Fruit fly (Drosophila melanogaster) whole organism, embryonic: ENCODE measurements around the gene snk.

Experiments used
- Ada2b ChIP-seq: fragments of 200-800 bp; sonication (Bioruptor generic); IDR thresholded peaks from 2 replicates; pipeline ENCODE4 v1.3.6; 2022; ENCODE audit warnings: missing biosample characterization, missing genetic modification characterization
- Awh ChIP-seq: fragments of 200-800 bp; sonication (Bioruptor generic); IDR thresholded peaks from 2 replicates; pipeline ENCODE4, ENCODE4 v1.3.6; 2022; ENCODE audit warnings: missing biosample characterization, missing genetic modification characterization
- B-H2 ChIP-seq: fragments of 200-800 bp; sonication (Bioruptor generic); optimal IDR thresholded peaks from 2 replicates; lab custom pipeline; 2018; ENCODE audit warnings: missing biosample characterization, mild to moderate bottlenecking, missing genetic modification characterization
- Bgb ChIP-seq: fragments of 200-800 bp; sonication (Bioruptor generic); IDR thresholded peaks from 2 replicates; pipeline ENCODE4 v1.3.6; 2022; ENCODE audit warnings: missing biosample characterization, missing genetic modification characterization; ENCODE audit not compliant: partially characterized antibody
- BtbVII ChIP-seq: fragments of 200-800 bp; sonication (Bioruptor generic); optimal IDR thresholded peaks from 3 replicates; lab custom pipeline; 2017; ENCODE audit warnings: missing biosample characterization, mild to moderate bottlenecking, missing genetic modification characterization
- CG10267 ChIP-seq: fragments of 200-800 bp; sonication (Bioruptor generic); optimal IDR thresholded peaks from 2 replicates; lab custom pipeline; 2018; ENCODE audit warnings: missing biosample characterization, mild to moderate bottlenecking, missing genetic modification characterization, moderate library complexity
- CG12391 ChIP-seq: fragments of 200-800 bp; sonication (Bioruptor generic); optimal IDR thresholded peaks from 3 replicates; lab custom pipeline; 2018; ENCODE audit warnings: missing biosample characterization, mild to moderate bottlenecking, missing genetic modification characterization, moderate library complexity
- CG12744 ChIP-seq: fragments of 200-800 bp; sonication (Bioruptor generic); optimal IDR thresholded peaks from 2 replicates; lab custom pipeline; 2016; ENCODE audit warnings: missing biosample characterization, missing genetic modification characterization
- CG13624 ChIP-seq: fragments of 200-800 bp; sonication (Bioruptor generic); optimal IDR thresholded peaks from 2 replicates; lab custom pipeline; 2016; ENCODE audit warnings: missing biosample characterization, missing genetic modification characterization
- CG15073 ChIP-seq: fragments of 200-800 bp; sonication (Bioruptor generic); optimal IDR thresholded peaks from 2 replicates; lab custom pipeline; 2016; ENCODE audit warnings: missing biosample characterization, missing genetic modification characterization
- CG15696 ChIP-seq: fragments of 200-800 bp; sonication (Bioruptor generic); optimal IDR thresholded peaks from 2 replicates; lab custom pipeline; 2019; ENCODE audit warnings: missing biosample characterization, mild to moderate bottlenecking, missing genetic modification characterization, moderate library complexity
- CG16813 ChIP-seq: fragments of 200-800 bp; sonication (Bioruptor generic); IDR thresholded peaks from 3 replicates; pipeline ENCODE4 v1.3.6; 2022; ENCODE audit warnings: missing biosample characterization, missing genetic modification characterization; ENCODE audit not compliant: partially characterized antibody
- CG18599 ChIP-seq: fragments of 200-800 bp; sonication (Bioruptor generic); optimal IDR thresholded peaks from 3 replicates; lab custom pipeline; 2017; ENCODE audit warnings: missing biosample characterization, missing genetic modification characterization, mild to moderate bottlenecking, moderate library complexity, missing genetic modification reagents
- CG2199 ChIP-seq: fragments of 200-800 bp; sonication (Bioruptor generic); IDR thresholded peaks from 3 replicates; pipeline ENCODE4 v1.3.6; 2022; ENCODE audit warnings: missing biosample characterization, missing genetic modification characterization
- CG30020 ChIP-seq: fragments of 200-800 bp; optimal IDR thresholded peaks from 2 replicates; lab custom pipeline; 2019; ENCODE audit warnings: missing biosample characterization, mild to moderate bottlenecking, missing genetic modification characterization, moderate library complexity
- CG4360 ChIP-seq: fragments of 200-800 bp; sonication (Bioruptor generic); IDR thresholded peaks from 2 replicates; pipeline ENCODE4 v1.3.6; 2022; ENCODE audit warnings: missing biosample characterization, missing genetic modification characterization
- CG4404 ChIP-seq: fragments of 200-800 bp; sonication (Bioruptor generic); IDR thresholded peaks from 2 replicates; pipeline ENCODE4 v1.3.6; 2022; ENCODE audit warnings: missing biosample characterization, missing genetic modification characterization
- CG6254 ChIP-seq: fragments of 200-800 bp; sonication (Bioruptor generic); optimal IDR thresholded peaks from 3 replicates; lab custom pipeline; 2017; ENCODE audit warnings: mild to moderate bottlenecking, missing biosample characterization, missing genetic modification reagents, missing genetic modification characterization
- CG6272 ChIP-seq: fragments of 200-800 bp; sonication (Bioruptor generic); IDR thresholded peaks from 2 replicates; pipeline ENCODE4 v1.3.6; 2022; ENCODE audit warnings: missing biosample characterization, missing genetic modification characterization
- CG8765 ChIP-seq: fragments of 200-800 bp; sonication (Bioruptor generic); IDR thresholded peaks from 2 replicates; pipeline ENCODE4 v1.3.6; 2022; ENCODE audit warnings: missing biosample characterization, missing genetic modification characterization
- CG9437 ChIP-seq: fragments of 200-800 bp; sonication (Bioruptor generic); optimal IDR thresholded peaks from 2 replicates; lab custom pipeline; 2018; ENCODE audit warnings: missing biosample characterization, mild to moderate bottlenecking, missing genetic modification characterization
- CG9797 ChIP-seq: fragments of 200-800 bp; sonication (Bioruptor generic); optimal IDR thresholded peaks from 3 replicates; lab custom pipeline; 2018; ENCODE audit warnings: missing biosample characterization, mild to moderate bottlenecking, missing genetic modification characterization
- CTCF ChIP-seq: fragments of 200-800 bp; sonication (Bioruptor generic); optimal IDR thresholded peaks from 2 replicates; lab custom pipeline; 2017; ENCODE audit warnings: missing biosample characterization, mild to moderate bottlenecking, missing genetic modification characterization, moderate library complexity
- Chrac-16 ChIP-seq: fragments of 200-800 bp; sonication (Bioruptor generic); optimal IDR thresholded peaks from 3 replicates; lab custom pipeline; 2016; ENCODE audit warnings: missing biosample characterization, missing genetic modification characterization
- Elba2 ChIP-seq: fragments of 200-800 bp; sonication (Bioruptor generic); optimal IDR thresholded peaks from 3 replicates; lab custom pipeline; 2016; ENCODE audit warnings: missing biosample characterization, missing genetic modification characterization
- Hmr ChIP-seq: fragments of 200-800 bp; sonication (Bioruptor generic); optimal IDR thresholded peaks from 3 replicates; lab custom pipeline; 2017; ENCODE audit warnings: mild to moderate bottlenecking, missing biosample characterization, missing genetic modification reagents, missing genetic modification characterization
- Hr39 ChIP-seq: fragments of >200 bp; optimal IDR thresholded peaks from 2 replicates; lab custom pipeline; 2017
- Lim3 ChIP-seq: fragments of 200-800 bp; sonication (Bioruptor generic); IDR thresholded peaks from 2 replicates; pipeline ENCODE4 v1.3.6; 2022; ENCODE audit warnings: missing biosample characterization, missing genetic modification characterization
- Mes4 ChIP-seq: fragments of 200-800 bp; sonication (Bioruptor generic); optimal IDR thresholded peaks from 2 replicates; lab custom pipeline; 2016; ENCODE audit warnings: missing biosample characterization, missing genetic modification characterization
- Sry-β ChIP-seq: fragments of 200-800 bp; sonication (Bioruptor generic); optimal IDR thresholded peaks from 2 replicates; lab custom pipeline; 2018; ENCODE audit warnings: missing biosample characterization, mild to moderate bottlenecking, missing genetic modification characterization, moderate library complexity
- Xrp1 ChIP-seq: fragments of 200-800 bp; sonication (Bioruptor generic); IDR thresholded peaks from 2 replicates; pipeline ENCODE4 v1.3.6; 2022; ENCODE audit warnings: missing biosample characterization, missing genetic modification characterization
- crp ChIP-seq, 2 experiments: fragments of 200-800 bp; sonication (Bioruptor generic); optimal IDR thresholded peaks; 2 replicates in 1 of 2; 3 replicates in 1 of 2; lab custom pipeline; 2017; ENCODE audit warnings: missing biosample characterization in 2 of 2, missing genetic modification characterization in 2 of 2, mild to moderate bottlenecking in 1 of 2, moderate library complexity in 1 of 2
- dm ChIP-seq: fragments of 200-800 bp; sonication (Bioruptor generic); optimal IDR thresholded peaks from 3 replicates; lab custom pipeline; 2016; ENCODE audit warnings: missing biosample characterization, missing genetic modification characterization
- en ChIP-seq: fragments of 200-800 bp; sonication (Bioruptor generic); optimal IDR thresholded peaks from 2 replicates; lab custom pipeline; 2016; ENCODE audit warnings: missing biosample characterization, missing genetic modification characterization
- eve ChIP-seq, 2 experiments: fragments of >200 bp; optimal IDR thresholded peaks; 2 replicates each; lab custom pipeline; 2017; ENCODE audit warnings: missing biosample characterization in 2 of 2, missing genetic modification characterization in 2 of 2
- fd96Cb ChIP-seq: fragments of 200-800 bp; sonication (Bioruptor generic); optimal IDR thresholded peaks from 2 replicates; lab custom pipeline; 2018; ENCODE audit warnings: missing biosample characterization, mild to moderate bottlenecking, missing genetic modification characterization, moderate library complexity
- fru ChIP-seq: fragments of >200 bp; optimal IDR thresholded peaks from 2 replicates; lab custom pipeline; 2017
- gro ChIP-seq: fragments of 200-800 bp; sonication (Bioruptor generic); optimal IDR thresholded peaks from 2 replicates; lab custom pipeline; 2016; ENCODE audit warnings: missing biosample characterization, missing genetic modification characterization
- hb ChIP-seq: fragments of 200-800 bp; sonication (Bioruptor generic); IDR thresholded peaks from 3 replicates; pipeline ENCODE4 v1.3.6; 2022; ENCODE audit warnings: missing biosample characterization, missing genetic modification characterization; ENCODE audit not compliant: partially characterized antibody
- hth ChIP-seq: fragments of >200 bp; optimal IDR thresholded peaks from 2 replicates; lab custom pipeline; 2017; ENCODE audit warnings: inconsistent platforms
- lab ChIP-seq: fragments of 200-800 bp; sonication (Bioruptor generic); optimal IDR thresholded peaks from 3 replicates; lab custom pipeline; 2017; ENCODE audit warnings: missing biosample characterization, missing genetic modification characterization, mild to moderate bottlenecking, moderate library complexity, missing genetic modification reagents
- lbe ChIP-seq: fragments of 200-800 bp; sonication (Bioruptor generic); optimal IDR thresholded peaks from 2 replicates; lab custom pipeline; 2016; ENCODE audit warnings: missing biosample characterization, mild to moderate bottlenecking, missing genetic modification characterization
- mirr ChIP-seq: fragments of 200-800 bp; sonication (Bioruptor generic); optimal IDR thresholded peaks from 3 replicates; lab custom pipeline; 2018; ENCODE audit warnings: missing biosample characterization, mild to moderate bottlenecking, missing genetic modification characterization
- nau ChIP-seq: fragments of 200-800 bp; sonication (Bioruptor generic); optimal IDR thresholded peaks from 3 replicates; lab custom pipeline; 2017; ENCODE audit warnings: missing biosample characterization, mild to moderate bottlenecking, missing genetic modification characterization, missing genetic modification reagents
- ro ChIP-seq: fragments of 200-800 bp; sonication (Bioruptor generic); IDR thresholded peaks from 2 replicates; pipeline ENCODE4 v1.3.6; 2022; ENCODE audit warnings: missing biosample characterization, missing genetic modification characterization
- row ChIP-seq: fragments of 200-800 bp; sonication (Bioruptor generic); IDR thresholded peaks from 3 replicates; pipeline ENCODE4 v1.3.6; 2022; ENCODE audit warnings: missing biosample characterization, missing genetic modification characterization
- slou ChIP-seq: fragments of 200-800 bp; sonication (Bioruptor generic); optimal IDR thresholded peaks from 3 replicates; lab custom pipeline; 2016; ENCODE audit warnings: missing biosample characterization, missing genetic modification characterization
- ttk ChIP-seq: fragments of 200-800 bp; sonication (Bioruptor generic); IDR thresholded peaks from 2 replicates; pipeline ENCODE4 v2.1.2; 2022; ENCODE audit warnings: missing biosample characterization, missing genetic modification characterization
- vnd ChIP-seq: fragments of 200-800 bp; sonication (Bioruptor generic); IDR thresholded peaks from 3 replicates; pipeline ENCODE4 v1.3.6; 2022; ENCODE audit warnings: missing biosample characterization, missing genetic modification characterization; ENCODE audit not compliant: partially characterized antibody

snk gene

dm6 chr3R:13032323-13032722, 10.2 kb downstream of the snk start, which contains the start of gene ry (continued):
- TF ChIP-seq CG2199 (GFP tag; lab: Robert Waterston, UW) (peak; percentile 60; the same call in 1 of the 3 replicates), CG16813 (GFP tag; lab: Robert Waterston, UW) (no peak), CG6254 (GFP tag; lab: Kevin White, UChicago) (no peak), CG12744 (no peak), CG15073 (GFP tag; lab: Kevin White, UChicago) (no peak), hth (lab: Kevin White, UChicago) (no peak), CG12391 (tag; lab: Kevin White, UChicago) (no peak), CG10267 (no peak), mirr (GFP tag; lab: Kevin White, UChicago) (no peak), Mes4 (no peak), vnd (GFP tag; lab: Robert Waterston, UW) (no peak), ro (no peak), Hr39 (lab: Kevin White, UChicago) (no peak), CG4360 (GFP tag; lab: Robert Waterston, UW) (no peak)

dm6 chr3R:13030257-13031173, 12.1 kb downstream of the snk start, which contains the start of the genes CG46281 and CG46280:
CG46281 (minus strand) TSS chr3R:13030307.
CG46280 (minus strand) TSS chr3R:13030659.
- TF ChIP-seq CG30020 (tag; lab: Kevin White, UChicago) (peak; percentile 74), CG9437 (GFP tag; lab: Kevin White, UChicago) (peak; percentile 6), Elba2 (GFP tag; lab: Kevin White, UChicago) (no peak), CG13624 (peak; percentile 43), gro (no peak), en (GFP tag; lab: Kevin White, UChicago) (no peak), Lim3 (GFP tag; lab: Robert Waterston, UW) (no peak), Hmr (GFP tag; lab: Kevin White, UChicago) (no peak), ttk (GFP tag; lab: Robert Waterston, UW) (no peak), B-H2 (GFP tag; lab: Kevin White, UChicago) (peak; percentile 16), CG15696 (tag; lab: Kevin White, UChicago) (no peak), Sry-β (GFP tag; lab: Kevin White, UChicago) (peak; percentile 13), Bgb (GFP tag; lab: Robert Waterston, UW) (0 out of 2 replicates have a peak, but pooled peaks have one; percentile 28), hb (GFP tag; lab: Robert Waterston, UW) (peak; percentile 67; the same call in 2 of the 3 replicates), CTCF (no peak), fd96Cb (no peak), eve (GFP tag; optimal IDR thresholded peaks at IDR 0.05; lab: Kevin White, UChicago) (no peak), lbe (GFP tag; lab: Kevin White, UChicago) (peak; percentile 15), CG8765 (GFP tag; lab: Robert Waterston, UW) (no peak), CG4404 (GFP tag; lab: Robert Waterston, UW) (no peak), lab (GFP tag; lab: Kevin White, UChicago) (no peak), fru (lab: Kevin White, UChicago) (no peak), Chrac-16 (GFP tag; lab: Kevin White, UChicago) (peak; percentile 32), row (GFP tag; lab: Robert Waterston, UW) (peak; percentile 69), dm (GFP tag; lab: Kevin White, UChicago) (no peak), slou (GFP tag; lab: Kevin White, UChicago) (no peak), BtbVII (GFP tag; lab: Kevin White, UChicago) (peak; percentile 2), CG6272 (GFP tag; lab: Robert Waterston, UW) (no peak), vnd (GFP tag; lab: Robert Waterston, UW) (peak; percentile 33; the same call in 1 of the 3 replicates), CG9797 (peak; percentile 71), Awh (GFP tag; lab: Robert Waterston, UW) (no peak), crp (GFP tag; optimal IDR thresholded peaks at IDR 0.05; lab: Kevin White, UChicago) (no peak), nau (GFP tag; lab: Kevin White, UChicago) (no peak), CG18599 (GFP tag; lab: Kevin White, UChicago) (no peak), Xrp1 (GFP tag; lab: Robert Waterston, UW) (no peak), Ada2b (GFP tag; lab: Robert Waterston, UW) (no peak)
